Worm (Caenorhabditis elegans) whole organism, early embryonic: ENCODE data around the gene F59B10.2.

ENCODE experiments used
- B0310.2 ChIP-seq: sonication (generic microtip); optimal IDR thresholded peaks from 2 replicates; lab custom pipeline; 2016; ENCODE audit warnings: mild to moderate bottlenecking, missing genetic modification characterization, missing compliant biosample characterization
- F13C5.2 ChIP-seq: sonication (generic microtip); optimal IDR thresholded peaks from 2 replicates; lab custom pipeline; 2017; ENCODE audit warnings: mild to moderate bottlenecking, missing genetic modification characterization, inconsistent platforms, missing compliant biosample characterization
- aly-1 ChIP-seq: sonication (generic microtip); optimal IDR thresholded peaks from 2 replicates; lab custom pipeline; 2016; ENCODE audit warnings: missing genetic modification characterization, missing compliant biosample characterization
- ama-1 ChIP-seq: fragments of 150-350 bp; optimal IDR thresholded peaks from 2 replicates; lab custom pipeline; 2014
- ceh-13 ChIP-seq: fragments of 200-800 bp; sonication (Bioruptor generic); optimal IDR thresholded peaks from 2 replicates; lab custom pipeline; 2018; ENCODE audit warnings: mild to moderate bottlenecking, missing genetic modification characterization, missing compliant biosample characterization
- ceh-36 ChIP-seq: sonication (generic microtip); optimal IDR thresholded peaks from 2 replicates; lab custom pipeline; 2016; ENCODE audit warnings: missing genetic modification characterization, inconsistent platforms, missing compliant biosample characterization
- ets-7 ChIP-seq: sonication (generic microtip); optimal IDR thresholded peaks from 2 replicates; lab custom pipeline; 2016; ENCODE audit warnings: missing genotype, missing genetic modification characterization, missing compliant biosample characterization
- flt-1 ChIP-seq: fragments of 200-800 bp; sonication (Bioruptor generic); IDR thresholded peaks from 2 replicates; pipeline ENCODE4 v1.3.6; 2022; ENCODE audit warnings: missing genetic modification characterization, missing compliant biosample characterization
- hmbx-1 ChIP-seq: sonication (generic microtip); optimal IDR thresholded peaks from 2 replicates; lab custom pipeline; 2016; ENCODE audit warnings: mild to moderate bottlenecking, missing genetic modification characterization, missing compliant biosample characterization
- hmg-4 ChIP-seq: fragments of 200-800 bp; sonication (Bioruptor generic); optimal IDR thresholded peaks from 2 replicates; lab custom pipeline; 2018; ENCODE audit warnings: mild to moderate bottlenecking, missing genetic modification characterization, missing compliant biosample characterization
- hnd-1 ChIP-seq: sonication (generic microtip); optimal IDR thresholded peaks from 2 replicates; lab custom pipeline; 2016; ENCODE audit warnings: missing genetic modification characterization, missing compliant biosample characterization
- pes-1 ChIP-seq: fragments of 200-800 bp; sonication (Bioruptor generic); IDR thresholded peaks from 2 replicates; pipeline ENCODE4 v1.3.6; 2022; ENCODE audit warnings: missing genetic modification reagents, missing genetic modification characterization, missing compliant biosample characterization
- scrt-1 ChIP-seq: fragments of 200-800 bp; sonication (Bioruptor generic); IDR thresholded peaks from 2 replicates; pipeline ENCODE4 v1.3.6; 2022; ENCODE audit warnings: missing genetic modification characterization, missing compliant biosample characterization
- sea-1 ChIP-seq: fragments of 200-800 bp; sonication (Bioruptor generic); conservative IDR thresholded peaks from 2 replicates; pipeline ENCODE4 v1.3.6; 2022; ENCODE audit warnings: missing genetic modification characterization, missing compliant biosample characterization
- tbx-11 ChIP-seq: fragments of 200-800 bp; sonication (Bioruptor generic); IDR thresholded peaks from 2 replicates; pipeline ENCODE4 v1.3.6; 2022; ENCODE audit warnings: missing genetic modification characterization, missing compliant biosample characterization
- tbx-37 ChIP-seq: fragments of 200-800 bp; sonication (Bioruptor generic); conservative IDR thresholded peaks from 2 replicates; pipeline ENCODE4 v1.3.6; 2022; ENCODE audit warnings: missing genetic modification reagents, missing genetic modification characterization, missing compliant biosample characterization
- tra-4 ChIP-seq: sonication (generic microtip); optimal IDR thresholded peaks from 2 replicates; lab custom pipeline; 2017; ENCODE audit warnings: missing genetic modification characterization, missing compliant biosample characterization

Gene F59B10.2

DNA sequence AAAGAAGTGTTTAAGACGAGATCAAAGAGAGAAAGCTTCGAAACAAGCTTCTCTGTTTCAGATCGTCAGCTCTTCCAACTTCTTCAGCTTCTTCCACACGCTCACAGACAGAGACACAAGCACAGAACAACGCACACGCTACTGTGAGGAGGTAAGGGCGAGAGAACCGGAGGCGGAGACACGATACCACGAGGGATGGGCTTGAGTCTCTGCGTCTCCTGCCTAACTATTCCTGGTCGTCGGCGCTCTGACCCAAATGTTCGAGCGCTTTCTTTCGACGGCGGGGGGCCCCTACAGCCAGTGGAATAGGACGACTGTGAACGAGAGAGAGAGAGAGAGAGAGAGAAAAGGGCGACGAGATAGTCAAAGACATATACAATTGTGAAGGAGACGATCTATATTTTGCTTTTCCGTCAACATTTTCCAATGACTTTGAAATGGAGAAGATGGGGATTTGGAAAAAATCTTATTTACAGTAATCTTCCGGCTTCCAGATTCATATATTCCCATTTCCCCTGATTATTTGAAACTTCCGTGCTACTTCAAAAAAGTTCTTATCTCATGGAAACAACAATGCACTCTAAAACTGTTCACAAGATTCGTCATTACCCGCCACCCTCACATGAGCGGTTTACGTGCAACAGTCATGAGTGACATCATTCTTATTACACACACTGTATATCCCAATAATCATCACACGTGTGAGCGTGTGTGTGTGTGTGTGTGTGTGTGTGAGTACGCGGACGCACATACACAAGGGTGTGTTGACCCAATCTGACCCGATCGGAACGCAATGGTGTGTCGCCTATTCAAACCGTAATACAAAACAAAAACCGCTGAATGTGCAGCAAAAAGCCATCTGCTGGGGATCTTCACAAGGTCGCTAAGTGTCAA, 39.4 kb upstream of the F59B10.2 start:
- TF ChIP-seq flt-1 (GFP tag; lab: Robert Waterston, UW) (peak; percentile 54), F13C5.2 (tag; lab: Kevin White, UChicago) (peak; percentile 56), ceh-36 (tag; lab: Kevin White, UChicago) (no peak), ama-1 (lab: Kevin White, UChicago) (peak; percentile 28), hmg-4 (GFP tag; lab: Kevin White, UChicago) (peak; percentile 61), scrt-1 (GFP tag; lab: Robert Waterston, UW) (peak; percentile 59; the same call in 1 of the 2 replicates), aly-1 (tag; lab: Kevin White, UChicago) (no peak), tbx-11 (GFP tag; lab: Robert Waterston, UW) (no peak), hmbx-1 (tag; lab: Kevin White, UChicago) (no peak)

- no peak for TF ChIP-seq B0310.2 (tag; lab: Kevin White, UChicago)
- no peak for TF ChIP-seq hnd-1
- TF ChIP-seq pes-1: no peak
- peak; percentile 40 for TF ChIP-seq hmg-4 (GFP tag; lab: Kevin White, UChicago)
- no peak for TF ChIP-seq ceh-13 (GFP tag; lab: Kevin White, UChicago)
- TF ChIP-seq hmbx-1 (tag; lab: Kevin White, UChicago): no peak
- TF ChIP-seq flt-1 (GFP tag; lab: Robert Waterston, UW): no peak
- TF ChIP-seq aly-1 (tag; lab: Kevin White, UChicago): no peak
- no peak for TF ChIP-seq scrt-1 (GFP tag; lab: Robert Waterston, UW)
- peak; percentile 0 for TF ChIP-seq ama-1 (lab: Kevin White, UChicago)
- TF ChIP-seq sea-1 (GFP tag; lab: Robert Waterston, UW): no peak
These were observed 38.4 kb upstream of the F59B10.2 start for ce11 chrII:10547803-10548693.

DNA sequence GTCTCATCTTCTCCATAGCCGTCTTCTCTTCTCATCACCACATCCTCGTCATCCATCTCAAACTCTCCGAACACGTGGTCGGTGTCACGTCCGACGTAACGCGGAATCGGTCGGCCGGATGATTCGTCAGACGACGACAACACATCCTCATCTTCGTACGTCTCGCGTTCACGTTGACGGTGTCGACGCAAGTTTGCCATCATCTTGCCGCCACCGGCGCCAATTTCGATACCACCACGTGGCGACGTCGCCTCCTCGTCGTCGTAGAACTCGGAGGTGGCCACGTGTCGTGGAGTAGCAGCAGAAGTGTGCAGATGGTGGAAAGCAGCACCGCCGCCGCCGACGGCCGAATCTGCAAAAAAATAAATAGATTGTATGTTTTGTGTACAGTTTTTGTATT, 37.7 kb upstream of the F59B10.2 start:
- TF ChIP-seq aly-1 (tag; lab: Kevin White, UChicago) (peak; percentile 43), ets-7 (tag; lab: Kevin White, UChicago) (no peak), ceh-36 (tag; lab: Kevin White, UChicago) (no peak), sea-1 (GFP tag; lab: Robert Waterston, UW) (0 out of 2 replicates have a peak, but pooled peaks have one; percentile 19)

DNA sequence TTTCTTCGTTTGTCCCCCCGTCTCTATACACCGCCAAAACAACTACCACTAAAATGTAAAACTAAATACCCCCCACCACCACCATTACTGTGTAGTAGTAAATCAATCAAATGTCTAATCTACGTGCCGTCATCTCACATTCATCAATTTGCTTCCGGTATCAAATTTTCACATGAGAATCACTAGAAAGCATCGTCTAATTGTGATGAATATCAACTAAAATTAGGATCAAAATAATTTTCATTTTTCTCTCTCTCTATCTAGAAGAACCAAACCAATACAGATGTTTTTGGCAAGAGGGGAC, 37.1 kb upstream of the F59B10.2 start:
- TF ChIP-seq hmbx-1 (tag; lab: Kevin White, UChicago) (no peak), ceh-13 (GFP tag; lab: Kevin White, UChicago) (no peak), scrt-1 (GFP tag; lab: Robert Waterston, UW) (no peak), ets-7 (tag; lab: Kevin White, UChicago) (no peak), B0310.2 (tag; lab: Kevin White, UChicago) (no peak), aly-1 (tag; lab: Kevin White, UChicago) (no peak), hmg-4 (GFP tag; lab: Kevin White, UChicago) (no peak), hnd-1 (no peak), ama-1 (lab: Kevin White, UChicago) (no peak), flt-1 (GFP tag; lab: Robert Waterston, UW) (no peak), sea-1 (GFP tag; lab: Robert Waterston, UW) (no peak), tra-4 (no peak), tbx-11 (GFP tag; lab: Robert Waterston, UW) (no peak), F13C5.2 (tag; lab: Kevin White, UChicago) (no peak)

- TF ChIP-seq ama-1 (lab: Kevin White, UChicago) (no peak), sea-1 (GFP tag; lab: Robert Waterston, UW) (0 out of 2 replicates have a peak, but pooled peaks have one; percentile 47)
These were observed 36.5 kb upstream of the F59B10.2 start for ce11 chrII:10545924-10546783.

ce11 chrII:10545213-10545612, 35.6 kb upstream of the F59B10.2 start:
- TF ChIP-seq flt-1 (GFP tag; lab: Robert Waterston, UW) (0 out of 2 replicates have a peak, but pooled peaks have one; percentile 36), ceh-36 (tag; lab: Kevin White, UChicago) (peak; percentile 34), ceh-13 (GFP tag; lab: Kevin White, UChicago) (peak; percentile 30), aly-1 (tag; lab: Kevin White, UChicago) (no peak), pes-1 (peak; percentile 73), B0310.2 (tag; lab: Kevin White, UChicago) (no peak), hmg-4 (GFP tag; lab: Kevin White, UChicago) (no peak), tbx-11 (GFP tag; lab: Robert Waterston, UW) (no peak), tbx-37 (no peak), sea-1 (GFP tag; lab: Robert Waterston, UW) (no peak), scrt-1 (GFP tag; lab: Robert Waterston, UW) (no peak)
